Fruit fly (Drosophila melanogaster) S2 (cell line): Measurements from ENCODE around the gene CG31804.

Experiments
- CG8478 ChIP-seq: fragments of >200 bp; optimal IDR thresholded peaks from 2 replicates; lab custom pipeline; 2018
- CTCF ChIP-seq, 2 experiments: fragments of >200 bp; optimal IDR thresholded peaks; 2 replicates each; lab custom pipeline; 2018

DNA sequence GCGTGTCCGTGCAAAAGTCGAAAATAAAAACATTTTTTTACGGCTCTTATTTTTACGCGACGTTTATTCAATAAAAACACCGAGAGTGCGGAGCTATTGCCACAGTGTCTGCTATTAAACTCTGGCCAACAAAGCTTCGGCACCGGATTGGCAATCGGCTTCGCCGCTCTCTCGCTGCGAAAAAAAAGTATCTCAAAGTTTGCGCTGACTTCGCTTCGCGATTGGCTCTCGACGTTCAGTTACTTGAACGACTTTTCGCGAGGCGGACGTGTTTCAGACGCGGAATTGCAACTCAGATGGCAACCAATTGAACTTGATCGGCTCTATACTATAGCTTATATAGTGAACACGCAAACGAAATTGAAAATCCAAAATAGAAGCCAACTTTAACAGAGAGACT, 25.8 kb downstream of the CG31804 start:
- TF ChIP-seq CTCF (optimal IDR thresholded peaks at IDR 0.05; lab: Kevin White, UChicago) (no peak), CG8478 (lab: Kevin White, UChicago) (no peak)
